Fruit fly (Drosophila melanogaster) whole organism, prepupa: ENCODE measurements around the gene Tmem43.

Experiments
- CG10669 ChIP-seq: fragments of 200-800 bp; sonication (Bioruptor generic); optimal IDR thresholded peaks from 3 replicates; lab custom pipeline; 2018; ENCODE audit warnings: missing biosample characterization, mild to moderate bottlenecking, missing genetic modification characterization, moderate library complexity
- CG11294 ChIP-seq: fragments of 200-800 bp; sonication (Bioruptor generic); IDR thresholded peaks from 2 replicates; pipeline ENCODE4 v1.3.6; 2022; ENCODE audit warnings: missing biosample characterization, missing genetic modification characterization
- CG11902 ChIP-seq: fragments of 200-800 bp; sonication (Bioruptor generic); optimal IDR thresholded peaks from 3 replicates; lab custom pipeline; 2016; ENCODE audit warnings: missing biosample characterization, missing genetic modification characterization
- CG15336 ChIP-seq: fragments of 200-800 bp; sonication (Bioruptor generic); IDR thresholded peaks from 2 replicates; pipeline ENCODE4 v1.3.6; 2022; ENCODE audit warnings: missing biosample characterization, missing genetic modification characterization
- CG16779 ChIP-seq: fragments of 200-800 bp; sonication (Bioruptor generic); optimal IDR thresholded peaks from 3 replicates; lab custom pipeline; 2017; ENCODE audit warnings: missing biosample characterization, mild to moderate bottlenecking, missing genetic modification characterization
- CG31627 ChIP-seq: fragments of 200-800 bp; sonication (Bioruptor generic); optimal IDR thresholded peaks from 3 replicates; lab custom pipeline; 2016; ENCODE audit warnings: missing biosample characterization, missing genetic modification characterization
- CG4318 ChIP-seq: fragments of 200-800 bp; sonication (Bioruptor generic); optimal IDR thresholded peaks from 3 replicates; lab custom pipeline; 2017; ENCODE audit warnings: missing biosample characterization, mild to moderate bottlenecking, missing genetic modification characterization
- CG6276 ChIP-seq: fragments of 200-800 bp; sonication (Bioruptor generic); optimal IDR thresholded peaks from 2 replicates; lab custom pipeline; 2017; ENCODE audit warnings: missing biosample characterization, mild to moderate bottlenecking, missing genetic modification characterization
- CG6808 ChIP-seq: fragments of 200-800 bp; sonication (Bioruptor generic); optimal IDR thresholded peaks from 3 replicates; lab custom pipeline; 2017; ENCODE audit warnings: missing biosample characterization, missing genetic modification characterization, mild to moderate bottlenecking, moderate library complexity, missing genetic modification reagents
- CG6854 ChIP-seq: fragments of 200-800 bp; sonication (Bioruptor generic); optimal IDR thresholded peaks from 2 replicates; lab custom pipeline; 2017; ENCODE audit warnings: missing biosample characterization, mild to moderate bottlenecking, missing genetic modification characterization
- CG8119 ChIP-seq: fragments of 200-800 bp; sonication (Bioruptor generic); IDR thresholded peaks from 3 replicates; pipeline ENCODE4 v1.3.6; 2022; ENCODE audit warnings: missing biosample characterization, missing genetic modification characterization
- CG8319 ChIP-seq: fragments of 200-800 bp; sonication (Bioruptor generic); optimal IDR thresholded peaks from 3 replicates; lab custom pipeline; 2016; ENCODE audit warnings: missing biosample characterization, missing genetic modification characterization
- Eip78C ChIP-seq: fragments of 200-800 bp; sonication (Bioruptor generic); peaks from one replicate; lab custom pipeline; 2016; ENCODE audit warnings: missing biosample characterization, missing genetic modification characterization
- Eip93F ChIP-seq: fragments of 200-800 bp; sonication (Bioruptor generic); optimal IDR thresholded peaks from 2 replicates; lab custom pipeline; 2016; ENCODE audit warnings: missing biosample characterization, mild to moderate bottlenecking, missing genetic modification characterization
- Hr39 ChIP-seq: fragments of 200-800 bp; sonication (Bioruptor generic); optimal IDR thresholded peaks from 2 replicates; lab custom pipeline; 2016; ENCODE audit warnings: missing biosample characterization, missing genetic modification characterization
- Lpt ChIP-seq: fragments of 200-800 bp; sonication (Bioruptor generic); optimal IDR thresholded peaks from 3 replicates; lab custom pipeline; 2016; ENCODE audit warnings: missing biosample characterization, missing genetic modification characterization
- Sox14 ChIP-seq: fragments of 200-800 bp; sonication (Bioruptor generic); optimal IDR thresholded peaks from 3 replicates; lab custom pipeline; 2016; ENCODE audit warnings: missing biosample characterization, missing genetic modification characterization
- acj6 ChIP-seq: fragments of 200-800 bp; sonication (Bioruptor generic); optimal IDR thresholded peaks from 3 replicates; lab custom pipeline; 2016; ENCODE audit warnings: missing biosample characterization, missing genetic modification characterization
- cyc ChIP-seq: fragments of 200-800 bp; sonication (Bioruptor generic); optimal IDR thresholded peaks from 3 replicates; lab custom pipeline; 2016; ENCODE audit warnings: missing biosample characterization, missing genetic modification characterization
- dac ChIP-seq: fragments of 200-800 bp; sonication (Bioruptor generic); optimal IDR thresholded peaks from 2 replicates; lab custom pipeline; 2017; ENCODE audit warnings: missing biosample characterization, mild to moderate bottlenecking, missing genetic modification characterization
- esn ChIP-seq: fragments of 200-800 bp; sonication (Bioruptor generic); optimal IDR thresholded peaks from 2 replicates; lab custom pipeline; 2016; ENCODE audit warnings: missing biosample characterization, mild to moderate bottlenecking, missing genetic modification characterization, moderate library complexity
- fd59A ChIP-seq: fragments of 200-800 bp; sonication (Bioruptor generic); optimal IDR thresholded peaks from 2 replicates; lab custom pipeline; 2017; ENCODE audit warnings: missing biosample characterization, mild to moderate bottlenecking, missing genetic modification characterization, missing genetic modification reagents
- fd85E ChIP-seq: fragments of 200-800 bp; sonication (Bioruptor generic); optimal IDR thresholded peaks from 3 replicates; lab custom pipeline; 2016; ENCODE audit warnings: missing biosample characterization, missing genetic modification characterization
- fkh ChIP-seq: fragments of 200-800 bp; sonication (Bioruptor generic); optimal IDR thresholded peaks from 3 replicates; lab custom pipeline; 2017; ENCODE audit warnings: missing biosample characterization, mild to moderate bottlenecking, missing genetic modification characterization, moderate library complexity
- salr ChIP-seq, 2 experiments: fragments of 200-800 bp; sonication (Bioruptor generic); optimal IDR thresholded peaks; 3 replicates each; lab custom pipeline; 2016 to 2018; ENCODE audit warnings: missing biosample characterization in 2 of 2, missing genetic modification characterization in 2 of 2, mild to moderate bottlenecking in 1 of 2
- spab ChIP-seq: fragments of 200-800 bp; sonication (Bioruptor generic); optimal IDR thresholded peaks from 2 replicates; lab custom pipeline; 2017; ENCODE audit warnings: missing biosample characterization, mild to moderate bottlenecking, missing genetic modification characterization, missing genetic modification reagents
- svp ChIP-seq: fragments of 200-800 bp; sonication (Bioruptor generic); peaks from one replicate; lab custom pipeline; 2016; ENCODE audit warnings: missing biosample characterization, missing genetic modification characterization
- vri ChIP-seq: fragments of 200-800 bp; sonication (Bioruptor generic); optimal IDR thresholded peaks from 3 replicates; lab custom pipeline; 2016; ENCODE audit warnings: missing biosample characterization, mild to moderate bottlenecking, missing genetic modification characterization

Tmem43 gene

DNA sequence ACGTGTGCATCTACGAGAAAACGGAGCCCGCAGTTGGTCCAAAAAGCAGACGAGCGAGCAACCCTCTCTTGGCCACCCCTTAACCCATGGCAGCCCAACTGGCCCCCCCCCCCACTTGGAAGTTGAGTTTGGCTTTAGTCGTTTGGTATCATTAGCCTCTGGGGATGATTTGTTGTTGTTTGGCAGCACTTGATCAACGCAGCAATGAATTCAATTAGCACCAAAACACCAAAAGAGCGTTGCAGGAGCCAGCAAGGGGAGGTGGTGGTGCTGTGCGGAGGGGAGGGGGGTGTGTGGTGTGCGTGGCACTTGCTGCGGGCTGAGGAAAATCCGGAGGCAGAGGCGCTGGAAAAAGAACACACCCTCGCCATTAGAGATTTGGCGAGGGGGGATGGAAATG lies 40.0 kb upstream of the Tmem43 start:
- TF ChIP-seq dac (GFP tag; lab: Kevin White, UChicago) (no peak), CG11294 (GFP tag; lab: Robert Waterston, UW) (no peak), CG6808 (GFP tag; lab: Kevin White, UChicago) (no peak), Eip78C (no peak), Lpt (GFP tag; lab: Kevin White, UChicago) (no peak), CG4318 (GFP tag; lab: Kevin White, UChicago) (no peak), fd59A (no peak), svp (no peak), CG8319 (GFP tag; lab: Kevin White, UChicago) (no peak), Eip93F (GFP tag; lab: Kevin White, UChicago) (no peak), CG6276 (GFP tag; lab: Kevin White, UChicago) (no peak), Hr39 (GFP tag; lab: Kevin White, UChicago) (no peak), CG8119 (no peak), CG6854 (no peak), acj6 (GFP tag; lab: Kevin White, UChicago) (no peak), vri (GFP tag; lab: Kevin White, UChicago) (no peak)
- TF ChIP-seq, all 60 proteins: peak for 0

DNA sequence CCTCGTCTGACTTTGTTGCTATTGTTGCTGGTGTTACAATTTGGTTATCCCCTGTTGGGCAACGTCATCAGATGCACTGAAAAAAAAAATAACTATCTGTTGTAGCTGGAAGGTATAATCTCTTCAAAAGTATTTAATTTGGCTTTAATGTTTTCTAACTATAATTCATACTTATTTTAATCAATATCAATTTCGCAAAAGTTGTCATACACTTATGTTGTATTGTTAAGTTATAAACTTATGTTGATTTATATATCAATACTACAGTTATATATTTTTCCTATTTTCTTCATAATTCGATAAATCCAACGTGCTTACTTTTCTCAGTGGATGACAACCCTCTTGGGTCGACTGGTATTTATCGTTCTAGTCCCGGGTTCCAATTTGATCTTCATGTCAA lies 38.8 kb upstream of the Tmem43 start:
- TF ChIP-seq svp = no peak
- TF ChIP-seq spab (GFP tag; lab: Kevin White, UChicago) = no peak
- TF ChIP-seq fd85E (GFP tag; lab: Kevin White, UChicago) = no peak
- TF ChIP-seq acj6 (GFP tag; lab: Kevin White, UChicago) = no peak

- TF ChIP-seq Eip78C (peak; percentile 10), esn (no peak)
- TF ChIP-seq, all 60 proteins: peak for 1
These were observed 38.1 kb upstream of the Tmem43 start for dm6 chr3L:7952978-7953377.

- TF ChIP-seq CG10669 (GFP tag; lab: Kevin White, UChicago) = no peak
These were observed 37.6 kb upstream of the Tmem43 start for dm6 chr3L:7952560-7952959.

DNA sequence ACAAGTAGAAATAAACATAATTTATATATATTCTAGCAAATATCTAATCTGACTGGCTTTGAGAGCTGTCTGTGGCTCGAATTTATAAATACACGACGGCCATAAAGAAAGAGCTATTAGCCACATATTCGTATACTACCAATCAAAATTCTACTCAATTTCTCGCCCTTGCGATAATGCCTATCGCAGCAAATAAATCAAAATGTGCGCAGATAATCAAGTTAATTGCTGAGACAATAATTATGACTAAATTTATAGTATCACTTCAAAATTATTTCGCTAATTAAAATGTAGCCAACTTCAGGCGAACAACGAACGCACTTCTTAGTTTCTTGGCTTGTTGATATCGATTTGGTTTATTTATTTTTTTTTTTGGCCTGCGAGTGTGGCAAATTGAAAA lies 36.9 kb upstream of the Tmem43 start:
- TF ChIP-seq vri (GFP tag; lab: Kevin White, UChicago) (peak; percentile 68), salr (GFP tag; optimal IDR thresholded peaks at IDR 0.05; lab: Kevin White, UChicago) (no peak), CG6808 (GFP tag; lab: Kevin White, UChicago) (no peak), CG31627 (GFP tag; lab: Kevin White, UChicago) (no peak), CG15336 (GFP tag; lab: Robert Waterston, UW) (no peak)

DNA sequence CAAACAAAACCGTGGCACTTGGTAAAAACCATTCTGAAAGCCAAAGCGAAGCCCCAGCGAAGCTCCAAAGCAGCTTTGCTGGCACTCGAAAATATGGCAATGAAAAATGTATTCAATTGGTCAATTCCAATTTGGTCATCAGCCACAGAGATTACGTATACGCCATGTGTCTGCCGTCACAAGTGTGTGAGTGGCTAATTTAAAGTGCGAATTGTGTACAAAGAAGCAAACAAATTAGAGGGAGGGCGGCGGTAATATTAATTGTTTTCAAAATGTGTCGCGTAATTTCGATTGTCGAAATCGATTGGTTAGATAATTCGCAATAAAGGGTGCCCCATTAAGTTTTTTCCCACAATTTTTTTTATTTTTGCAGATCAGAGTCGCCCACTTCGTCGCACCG lies 34.9 kb upstream of the Tmem43 start:
- TF ChIP-seq vri (GFP tag; lab: Kevin White, UChicago) = peak; percentile 75
- no peak for TF ChIP-seq Hr39 (GFP tag; lab: Kevin White, UChicago)
- no peak for TF ChIP-seq cyc (GFP tag; lab: Kevin White, UChicago)
- TF ChIP-seq, all 60 proteins: peak for 1

- TF ChIP-seq CG11902 (GFP tag; lab: Kevin White, UChicago) = no peak
- TF ChIP-seq fkh = peak; percentile 16
- TF ChIP-seq CG16779 (tag; lab: Kevin White, UChicago) = no peak
- peak; percentile 34 for TF ChIP-seq vri (GFP tag; lab: Kevin White, UChicago)
- peak; percentile 51 for TF ChIP-seq Eip78C
- TF ChIP-seq Sox14 (GFP tag; lab: Kevin White, UChicago) = peak; percentile 10
- TF ChIP-seq, all 60 proteins: peak for 4
These were observed 33.0 kb upstream of the Tmem43 start, which contains the start of gene exex for dm6 chr3L:7947880-7948286. Gene exex (plus strand): TSS chr3L:7948186.
